Worm (Caenorhabditis elegans) whole organism, L3 larva: ENCODE results near the gene dur-1.

ENCODE experiments used
- ZK546.5 ChIP-seq: sonication (generic microtip); optimal IDR thresholded peaks from 2 replicates; lab custom pipeline; 2017; ENCODE audit warnings: missing biosample characterization, missing genetic modification characterization
- aly-2 ChIP-seq: fragments of 150-350 bp; optimal IDR thresholded peaks from 2 replicates; lab custom pipeline; 2014; ENCODE audit warnings: missing biosample characterization, missing genetic modification characterization
- ama-1 ChIP-seq: fragments of 150-350 bp; optimal IDR thresholded peaks from 2 replicates; lab custom pipeline; 2018
- ceh-16 ChIP-seq: sonication (generic microtip); optimal IDR thresholded peaks from 2 replicates; lab custom pipeline; 2017; ENCODE audit warnings: missing biosample characterization, missing genetic modification characterization
- ceh-28 ChIP-seq: fragments of 150-350 bp; optimal IDR thresholded peaks from 2 replicates; lab custom pipeline; 2014; ENCODE audit warnings: missing biosample characterization, missing genetic modification reagents, missing genetic modification characterization
- ceh-82 ChIP-seq: fragments of 150-350 bp; optimal IDR thresholded peaks from 2 replicates; lab custom pipeline; 2014; ENCODE audit warnings: missing biosample characterization, missing genetic modification characterization
- ceh-9 ChIP-seq: sonication (generic microtip); optimal IDR thresholded peaks from 2 replicates; lab custom pipeline; 2018; ENCODE audit warnings: missing biosample characterization, missing genetic modification characterization
- daf-12 ChIP-seq: fragments of 150-350 bp; optimal IDR thresholded peaks from 2 replicates; lab custom pipeline; 2014; ENCODE audit warnings: missing biosample characterization, missing genetic modification reagents, missing genetic modification characterization
- egl-27 ChIP-seq: sonication (generic microtip); optimal IDR thresholded peaks from 4 replicates; lab custom pipeline; 2017; ENCODE audit warnings: missing biosample characterization, missing genetic modification reagents, missing genetic modification characterization
- egl-5 ChIP-seq: fragments of 150-350 bp; optimal IDR thresholded peaks from 2 replicates; lab custom pipeline; 2017; ENCODE audit warnings: missing biosample characterization, missing genetic modification reagents, missing genetic modification characterization, inconsistent platforms
- elt-1 ChIP-seq: fragments of 150-350 bp; optimal IDR thresholded peaks from 2 replicates; lab custom pipeline; 2014; ENCODE audit warnings: missing biosample characterization, missing genetic modification characterization
- elt-3 ChIP-seq, 3 experiments: fragments of 150-350 bp in 1 of 3; sonication (generic microtip) in 2 of 3; optimal IDR thresholded peaks; 2 replicates in 2 of 3; 4 replicates in 1 of 3; lab custom pipeline; 2014 to 2017; ENCODE audit warnings: missing biosample characterization in 3 of 3, missing genetic modification characterization in 3 of 3
- eor-1 ChIP-seq, 2 experiments: fragments of 150-350 bp; optimal IDR thresholded peaks; 2 replicates each; lab custom pipeline; 2014 to 2018; ENCODE audit warnings: missing biosample characterization in 2 of 2, missing genetic modification characterization in 2 of 2
- fkh-10 ChIP-seq: sonication (generic microtip); optimal IDR thresholded peaks from 2 replicates; lab custom pipeline; 2017; ENCODE audit warnings: missing biosample characterization, missing genetic modification reagents, missing genetic modification characterization
- fkh-2 ChIP-seq: fragments of 150-350 bp; optimal IDR thresholded peaks from 2 replicates; lab custom pipeline; 2014; ENCODE audit warnings: missing biosample characterization, missing genetic modification reagents, missing genetic modification characterization
- fos-1 ChIP-seq: fragments of 150-350 bp; optimal IDR thresholded peaks from 2 replicates; lab custom pipeline; 2014; ENCODE audit warnings: missing biosample characterization, missing genetic modification characterization
- hmg-11 ChIP-seq: sonication (generic microtip); optimal IDR thresholded peaks from 2 replicates; lab custom pipeline; 2016; ENCODE audit warnings: missing genetic modification characterization, missing compliant biosample characterization
- lin-15B ChIP-seq: fragments of 150-350 bp; optimal IDR thresholded peaks from 2 replicates; lab custom pipeline; 2014; ENCODE audit warnings: missing biosample characterization, missing genetic modification characterization
- lin-39 ChIP-seq: fragments of 150-350 bp; optimal IDR thresholded peaks from 2 replicates; lab custom pipeline; 2018; ENCODE audit warnings: missing biosample characterization, missing genetic modification reagents, missing genetic modification characterization
- lsy-12 ChIP-seq: sonication (generic microtip); optimal IDR thresholded peaks from 2 replicates; lab custom pipeline; 2016; ENCODE audit warnings: mild to moderate bottlenecking, missing genetic modification characterization, missing compliant biosample characterization
- mml-1 ChIP-seq: fragments of 150-350 bp; sonication (generic microtip); optimal IDR thresholded peaks from 3 replicates; lab custom pipeline; 2014; ENCODE audit warnings: missing biosample characterization, missing genetic modification characterization
- nfya-1 ChIP-seq: sonication (generic microtip); optimal IDR thresholded peaks from 2 replicates; lab custom pipeline; 2017; ENCODE audit warnings: missing genetic modification characterization, mild to moderate bottlenecking, missing compliant biosample characterization, antibody characterized with exemption, moderate library complexity; ENCODE audit not compliant: insufficient read depth
- nhr-12 ChIP-seq: fragments of 150-350 bp; optimal IDR thresholded peaks from 2 replicates; lab custom pipeline; 2014; ENCODE audit warnings: missing biosample characterization, missing genetic modification characterization
- nhr-23 ChIP-seq: fragments of 150-350 bp; optimal IDR thresholded peaks from 2 replicates; lab custom pipeline; 2014; ENCODE audit warnings: missing biosample characterization, missing genetic modification reagents, missing genetic modification characterization
- nhr-28 ChIP-seq: fragments of 150-350 bp; optimal IDR thresholded peaks from 2 replicates; lab custom pipeline; 2014; ENCODE audit warnings: missing biosample characterization, missing genetic modification characterization
- nhr-67 ChIP-seq: fragments of 150-350 bp; optimal IDR thresholded peaks from 2 replicates; lab custom pipeline; 2014; ENCODE audit warnings: missing biosample characterization, missing genetic modification characterization
- nhr-76 ChIP-seq: fragments of 150-350 bp; sonication (generic microtip); optimal IDR thresholded peaks from 5 replicates; lab custom pipeline; 2014; ENCODE audit warnings: missing biosample characterization, missing genetic modification characterization
- nhr-77 ChIP-seq: fragments of 150-350 bp; optimal IDR thresholded peaks from 2 replicates; lab custom pipeline; 2014; ENCODE audit warnings: missing biosample characterization, missing genetic modification characterization
- pha-4 ChIP-seq: fragments of 150-350 bp; optimal IDR thresholded peaks from 2 replicates; lab custom pipeline; 2014; ENCODE audit warnings: missing biosample characterization, missing genetic modification reagents, missing genetic modification characterization
- pqm-1 ChIP-seq: fragments of 150-350 bp; optimal IDR thresholded peaks from 2 replicates; lab custom pipeline; 2017; ENCODE audit warnings: missing biosample characterization, missing genetic modification characterization, inconsistent platforms
- snpc-4 ChIP-seq: fragments of 150-350 bp; optimal IDR thresholded peaks from 2 replicates; lab custom pipeline; 2014; ENCODE audit warnings: missing biosample characterization, missing genetic modification characterization
- tbx-2 ChIP-seq: sonication (generic microtip); optimal IDR thresholded peaks from 2 replicates; lab custom pipeline; 2016; ENCODE audit warnings: mild to moderate bottlenecking, missing genetic modification characterization, missing compliant biosample characterization
- unc-39 ChIP-seq: sonication (generic microtip); optimal IDR thresholded peaks from 4 replicates; lab custom pipeline; 2017; ENCODE audit warnings: missing biosample characterization, missing genetic modification characterization
- zag-1 ChIP-seq: fragments of 150-350 bp; optimal IDR thresholded peaks from 2 replicates; lab custom pipeline; 2014; ENCODE audit warnings: missing biosample characterization, missing genetic modification characterization
- ztf-11 ChIP-seq: fragments of 150-350 bp; optimal IDR thresholded peaks from 2 replicates; lab custom pipeline; 2014; ENCODE audit warnings: missing biosample characterization, missing genetic modification characterization

Gene dur-1

DNA sequence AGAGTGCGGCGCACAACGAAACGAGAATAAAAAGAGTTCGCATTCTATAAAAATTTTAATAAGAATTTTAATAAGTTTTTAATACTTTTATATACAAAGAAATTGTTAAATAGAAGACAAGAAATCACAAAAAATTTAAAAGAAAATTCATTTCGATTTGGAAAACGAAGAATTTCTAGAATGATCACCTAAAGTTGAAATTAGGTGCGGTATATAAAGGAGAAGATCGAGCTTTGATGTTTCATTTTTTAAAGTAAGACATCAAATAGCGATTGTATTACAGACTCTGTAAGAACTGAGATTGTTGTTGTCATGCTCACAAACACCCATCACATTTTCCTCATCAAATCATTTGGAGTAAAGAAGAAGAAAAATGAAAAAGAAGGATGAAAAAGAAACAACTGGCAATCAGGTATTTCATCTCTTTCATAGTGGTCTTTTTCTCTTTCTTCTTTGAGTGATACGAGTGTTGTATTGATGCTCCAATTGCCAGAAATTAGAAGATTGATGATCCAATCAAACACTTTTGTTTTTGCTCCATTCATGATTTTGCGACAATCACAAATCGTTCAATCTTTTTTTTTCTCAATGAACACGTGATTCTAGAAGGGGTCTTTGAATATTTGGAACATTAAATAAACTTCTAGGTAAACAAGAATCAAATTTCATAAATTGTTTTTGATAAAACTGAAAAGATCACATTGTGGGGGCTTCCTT, at the start of gene dur-1:
Gene dur-1 (minus strand): TSS at position 51 of the 717 bp plus-strand sequence.
- no peak for TF ChIP-seq elt-1 (tag; lab: Kevin White, UChicago)
- TF ChIP-seq daf-12 (tag; lab: Kevin White, UChicago), result no peak
- no peak for TF ChIP-seq ceh-9 (tag; lab: Kevin White, UChicago)
- TF ChIP-seq ZK546.5 (tag; lab: Kevin White, UChicago), result no peak
- no peak for TF ChIP-seq nhr-67 (tag; lab: Kevin White, UChicago)
- TF ChIP-seq nhr-77, result no peak
- TF ChIP-seq pha-4, result no peak
- TF ChIP-seq nhr-23 (tag; lab: Kevin White, UChicago), result no peak
- TF ChIP-seq lin-39 (tag; lab: Kevin White, UChicago), result no peak
- no peak for TF ChIP-seq nhr-76
- TF ChIP-seq elt-3 (tag; optimal IDR thresholded peaks at IDR 0.05; lab: Kevin White, UChicago), result no peak
- TF ChIP-seq zag-1 (tag; lab: Kevin White, UChicago), result no peak
- no peak for TF ChIP-seq aly-2
- TF ChIP-seq egl-5 (tag; lab: Kevin White, UChicago), result peak; percentile 32
- TF ChIP-seq tbx-2, result no peak
- TF ChIP-seq ceh-28 (tag; lab: Kevin White, UChicago), result peak; percentile 5
- peak; percentile 25 for TF ChIP-seq nfya-1 (tag; lab: Kevin White, UChicago)

DNA sequence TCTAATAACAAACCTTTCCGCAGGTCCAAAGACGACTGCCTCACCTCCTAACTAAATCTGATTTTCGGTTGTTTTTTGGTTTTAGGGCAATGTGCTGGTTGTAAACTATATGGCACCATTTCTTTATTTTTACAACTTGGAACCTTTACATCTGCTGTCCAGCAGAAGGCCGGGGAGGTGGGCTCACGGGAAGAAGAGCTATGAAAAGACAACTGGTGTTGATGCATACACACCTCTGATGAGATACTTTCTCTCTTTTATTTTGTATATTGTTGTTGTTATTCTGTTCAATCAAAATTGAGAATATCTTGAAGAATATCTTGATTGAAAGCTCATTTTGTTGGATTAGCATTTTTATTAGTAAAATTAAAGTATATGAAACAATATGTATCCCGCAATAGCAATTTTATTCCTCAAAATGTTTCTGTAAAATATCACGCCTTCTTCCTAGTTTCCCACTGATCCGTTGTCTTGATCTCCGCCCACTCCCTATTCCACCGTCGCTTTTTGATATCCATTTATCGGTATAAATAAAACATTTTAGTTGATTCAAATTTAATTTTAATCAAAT, 49.7 kb upstream of the dur-1 start, which contains the start of gene dhp-2:
Gene dhp-2 (plus strand): TSS at position 521 of the 571 bp plus-strand sequence.
- no peak for TF ChIP-seq pqm-1
- TF ChIP-seq nhr-28 (tag; lab: Kevin White, UChicago), result no peak
- no peak for TF ChIP-seq mml-1 (tag; lab: Kevin White, UChicago)
- TF ChIP-seq ceh-16, result no peak
- TF ChIP-seq ceh-28 (tag; lab: Kevin White, UChicago), result no peak
- TF ChIP-seq elt-1 (tag; lab: Kevin White, UChicago), result no peak
- TF ChIP-seq egl-27, result no peak
- no peak for TF ChIP-seq fkh-10
- no peak for TF ChIP-seq lin-15B (tag; lab: Kevin White, UChicago)
- TF ChIP-seq tbx-2, result no peak
- no peak for TF ChIP-seq snpc-4
- TF ChIP-seq ceh-9 (tag; lab: Kevin White, UChicago), result no peak
- TF ChIP-seq zag-1 (tag; lab: Kevin White, UChicago), result no peak
- no peak for TF ChIP-seq unc-39
- TF ChIP-seq ZK546.5 (tag; lab: Kevin White, UChicago), result no peak

DNA sequence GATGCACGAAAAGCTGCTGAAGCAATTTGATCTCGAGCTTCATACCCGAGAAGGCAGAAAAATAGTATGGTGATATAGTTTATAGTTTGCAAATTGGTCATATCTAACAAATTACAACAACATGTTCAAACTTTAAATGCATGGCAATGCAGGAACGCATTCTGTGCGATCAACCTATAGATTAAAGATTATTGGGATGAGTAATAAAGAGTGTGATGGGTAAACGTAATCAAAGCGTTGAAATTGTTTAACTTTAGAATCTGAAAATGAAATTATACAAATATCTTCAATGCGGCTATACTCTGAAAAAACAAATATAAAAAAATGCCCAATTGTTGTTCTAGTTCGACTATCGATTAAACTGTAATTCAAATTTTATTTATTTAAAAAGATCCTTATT, 48.3 kb upstream of the dur-1 start, which contains the start of gene C47E12.14:
Gene C47E12.14 (minus strand): TSS at position 101 of the 400 bp plus-strand sequence.
- no peak for TF ChIP-seq eor-1 (tag; optimal IDR thresholded peaks at IDR 0.05; lab: Kevin White, UChicago)
- TF ChIP-seq nhr-23 (tag; lab: Kevin White, UChicago), result no peak
- TF ChIP-seq mml-1 (tag; lab: Kevin White, UChicago), result no peak
- TF ChIP-seq, all 47 proteins: peak for 0

DNA sequence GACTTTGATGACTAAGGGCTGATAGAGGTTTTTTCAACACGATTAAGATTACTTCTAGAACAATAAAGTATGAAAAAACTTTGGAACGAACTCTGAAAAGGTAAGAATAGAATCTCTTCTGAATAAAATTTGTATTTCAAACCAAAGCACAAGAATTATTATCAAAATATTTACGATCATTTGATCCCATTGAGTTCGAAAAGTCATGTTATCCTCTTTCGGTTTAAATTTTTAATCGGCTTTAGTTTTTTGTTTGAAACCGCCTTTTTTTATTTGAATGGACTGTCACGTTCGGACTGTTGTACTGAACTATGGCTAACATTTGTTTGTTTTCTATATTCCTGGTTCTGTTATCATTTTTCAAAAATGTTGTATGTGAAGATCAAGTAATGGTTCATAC, 46.4 kb upstream of the dur-1 start, which contains the start of gene C47E12.9:
Gene C47E12.9 (plus strand): TSS at position 301 of the 400 bp plus-strand sequence.
- no peak for TF ChIP-seq ceh-9 (tag; lab: Kevin White, UChicago)
- TF ChIP-seq nhr-28 (tag; lab: Kevin White, UChicago), result no peak
- TF ChIP-seq egl-27, result no peak
- no peak for TF ChIP-seq nhr-77
- no peak for TF ChIP-seq egl-5 (tag; lab: Kevin White, UChicago)
- TF ChIP-seq hmg-11 (tag; lab: Kevin White, UChicago), result no peak
- TF ChIP-seq lsy-12, result no peak
- no peak for TF ChIP-seq fkh-2 (tag; lab: Kevin White, UChicago)
- no peak for TF ChIP-seq unc-39
- no peak for TF ChIP-seq ceh-82 (tag; lab: Kevin White, UChicago)

DNA sequence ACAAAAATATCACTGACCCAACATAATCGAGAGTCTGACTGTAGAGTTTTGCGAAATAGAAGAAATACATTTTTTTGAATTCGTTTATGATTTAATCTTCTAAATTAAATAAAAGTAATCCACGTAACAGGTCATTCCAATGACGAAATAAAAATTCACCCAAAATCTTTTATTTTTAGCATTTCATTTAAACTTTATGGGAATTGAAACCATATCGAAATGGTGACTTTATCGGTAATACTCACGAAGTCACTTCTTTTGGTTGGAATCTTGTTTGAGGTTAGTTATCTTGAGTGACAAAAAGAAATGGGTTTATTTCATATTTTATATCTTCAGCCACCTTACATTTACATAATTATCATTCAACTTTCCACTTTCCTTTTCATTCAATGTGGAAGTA, 44.6 kb upstream of the dur-1 start, which contains the start of the genes C47E12.12 and C47E12.10:
Gene C47E12.12 (minus strand): TSS at position 101 of the 400 bp plus-strand sequence.
Gene C47E12.10 (plus strand): TSS at position 172 of the 400 bp plus-strand sequence.
- TF ChIP-seq zag-1 (tag; lab: Kevin White, UChicago), result no peak
- no peak for TF ChIP-seq nhr-28 (tag; lab: Kevin White, UChicago)
- no peak for TF ChIP-seq elt-1 (tag; lab: Kevin White, UChicago)
- TF ChIP-seq pha-4, result no peak
- no peak for TF ChIP-seq ztf-11 (tag; lab: Kevin White, UChicago)
- no peak for TF ChIP-seq unc-39
- TF ChIP-seq fos-1, result no peak
- no peak for TF ChIP-seq nhr-12 (tag; lab: Kevin White, UChicago)
- no peak for TF ChIP-seq fkh-10
- TF ChIP-seq egl-27, result no peak
- no peak for TF ChIP-seq ama-1 (lab: Kevin White, UChicago)
